Fruit fly (Drosophila melanogaster) whole organism, embryonic: ENCODE results near the gene CG9747.

Experiments used
- Awh ChIP-seq: fragments of 200-800 bp; sonication (Bioruptor generic); IDR thresholded peaks from 2 replicates; pipeline ENCODE4, ENCODE4 v1.3.6; 2022; ENCODE audit warnings: missing biosample characterization, missing genetic modification characterization
- BEAF-32 ChIP-seq: fragments of 200-800 bp; sonication (Bioruptor generic); optimal IDR thresholded peaks from 3 replicates; lab custom pipeline; 2017; ENCODE audit warnings: missing biosample characterization, missing genetic modification characterization, mild to moderate bottlenecking, moderate library complexity, missing genetic modification reagents
- CG1024 ChIP-seq: fragments of 200-800 bp; sonication (Bioruptor generic); IDR thresholded peaks from 2 replicates; pipeline ENCODE4 v1.3.6; 2022; ENCODE audit warnings: missing biosample characterization, missing genetic modification characterization
- CG10654 ChIP-seq: fragments of 200-800 bp; sonication (Bioruptor generic); optimal IDR thresholded peaks from 2 replicates; lab custom pipeline; 2016; ENCODE audit warnings: missing biosample characterization, missing genetic modification characterization
- CG11085 ChIP-seq: fragments of 200-800 bp; sonication (Bioruptor generic); IDR thresholded peaks from 2 replicates; pipeline ENCODE4 v1.3.6; 2022; ENCODE audit warnings: missing biosample characterization, missing genetic modification characterization
- CG11093 ChIP-seq: fragments of 200-800 bp; sonication (Bioruptor generic); IDR thresholded peaks from 3 replicates; pipeline ENCODE4 v1.3.6; 2022; ENCODE audit warnings: missing biosample characterization, missing genetic modification characterization
- CG11247 ChIP-seq: fragments of 200-800 bp; sonication (Bioruptor generic); IDR thresholded peaks from 2 replicates; pipeline ENCODE4 v1.3.6; 2022; ENCODE audit warnings: missing biosample characterization, missing genetic modification characterization
- CG12155 ChIP-seq: fragments of 200-800 bp; sonication (Bioruptor generic); optimal IDR thresholded peaks from 3 replicates; lab custom pipeline; 2016; ENCODE audit warnings: missing biosample characterization, missing genetic modification characterization
- CG12236 ChIP-seq: fragments of 200-800 bp; sonication (Bioruptor generic); optimal IDR thresholded peaks from 2 replicates; lab custom pipeline; 2016; ENCODE audit warnings: missing biosample characterization, missing genetic modification characterization
- CG1233 ChIP-seq: fragments of 200-800 bp; sonication (Bioruptor generic); optimal IDR thresholded peaks from 4 replicates; lab custom pipeline; 2018; ENCODE audit warnings: missing biosample characterization, mild to moderate bottlenecking, missing genetic modification characterization
- CG12391 ChIP-seq: fragments of 200-800 bp; sonication (Bioruptor generic); optimal IDR thresholded peaks from 3 replicates; lab custom pipeline; 2018; ENCODE audit warnings: missing biosample characterization, mild to moderate bottlenecking, missing genetic modification characterization, moderate library complexity
- CG13775 ChIP-seq: fragments of 200-800 bp; sonication (Bioruptor generic); optimal IDR thresholded peaks from 3 replicates; lab custom pipeline; 2017; ENCODE audit warnings: missing biosample characterization, mild to moderate bottlenecking, missing genetic modification characterization
- CG15269 ChIP-seq: fragments of 200-800 bp; sonication (Bioruptor generic); optimal IDR thresholded peaks from 2 replicates; lab custom pipeline; 2018; ENCODE audit warnings: missing biosample characterization, mild to moderate bottlenecking, missing genetic modification characterization, moderate library complexity
- CG17385 ChIP-seq: fragments of 200-800 bp; sonication (Bioruptor generic); optimal IDR thresholded peaks from 3 replicates; lab custom pipeline; 2018; ENCODE audit warnings: missing biosample characterization, mild to moderate bottlenecking, missing genetic modification characterization
- CG17802 ChIP-seq: fragments of 200-800 bp; sonication (Bioruptor generic); optimal IDR thresholded peaks from 2 replicates; lab custom pipeline; 2018; ENCODE audit warnings: missing biosample characterization, mild to moderate bottlenecking, missing genetic modification characterization, moderate library complexity
- CG18011 ChIP-seq: fragments of 200-800 bp; sonication (Bioruptor generic); optimal IDR thresholded peaks from 2 replicates; lab custom pipeline; 2017; ENCODE audit warnings: missing biosample characterization, missing genetic modification characterization, mild to moderate bottlenecking, moderate library complexity, missing genotype
- CG18599 ChIP-seq: fragments of 200-800 bp; sonication (Bioruptor generic); optimal IDR thresholded peaks from 3 replicates; lab custom pipeline; 2017; ENCODE audit warnings: missing biosample characterization, missing genetic modification characterization, mild to moderate bottlenecking, moderate library complexity, missing genetic modification reagents
- CG2889 ChIP-seq: fragments of 200-800 bp; sonication (Bioruptor generic); IDR thresholded peaks from 3 replicates; pipeline ENCODE4 v1.3.6; 2022; ENCODE audit warnings: missing biosample characterization, missing genetic modification characterization
- CG32772 ChIP-seq: fragments of 200-800 bp; sonication (Bioruptor generic); IDR thresholded peaks from 2 replicates; pipeline ENCODE4 v1.3.6; 2022; ENCODE audit warnings: missing biosample characterization, missing genetic modification characterization
- CG4360 ChIP-seq: fragments of 200-800 bp; sonication (Bioruptor generic); IDR thresholded peaks from 2 replicates; pipeline ENCODE4 v1.3.6; 2022; ENCODE audit warnings: missing biosample characterization, missing genetic modification characterization
- CG4854 ChIP-seq: fragments of 200-800 bp; sonication (Bioruptor generic); optimal IDR thresholded peaks from 2 replicates; lab custom pipeline; 2016; ENCODE audit warnings: missing biosample characterization, missing genetic modification characterization, inconsistent platforms
- CG5953 ChIP-seq: fragments of 200-800 bp; sonication (Bioruptor generic); IDR thresholded peaks from 2 replicates; pipeline ENCODE4 v1.3.6; 2022; ENCODE audit warnings: missing biosample characterization, missing genetic modification characterization
- CG7928 ChIP-seq: fragments of 200-800 bp; sonication (Bioruptor generic); optimal IDR thresholded peaks from 2 replicates; lab custom pipeline; 2017; ENCODE audit warnings: missing biosample characterization, mild to moderate bottlenecking, missing genetic modification characterization
- CG7963 ChIP-seq: fragments of 200-800 bp; sonication (Bioruptor generic); IDR thresholded peaks from 3 replicates; pipeline ENCODE4 v1.3.6; 2022; ENCODE audit warnings: missing biosample characterization, missing genetic modification characterization; ENCODE audit not compliant: partially characterized antibody
- CG8388 ChIP-seq: fragments of 200-800 bp; sonication (Bioruptor generic); optimal IDR thresholded peaks from 2 replicates; lab custom pipeline; 2019; ENCODE audit warnings: missing biosample characterization, mild to moderate bottlenecking, missing genetic modification characterization, moderate library complexity
- CTCF ChIP-seq: fragments of 200-800 bp; sonication (Bioruptor generic); optimal IDR thresholded peaks from 2 replicates; lab custom pipeline; 2017; ENCODE audit warnings: missing biosample characterization, mild to moderate bottlenecking, missing genetic modification characterization, moderate library complexity
- Camta ChIP-seq: fragments of 200-800 bp; sonication (Bioruptor generic); optimal IDR thresholded peaks from 2 replicates; lab custom pipeline; 2016; ENCODE audit warnings: missing biosample characterization, missing genetic modification characterization
- D19B ChIP-seq: fragments of 200-800 bp; sonication (Bioruptor generic); optimal IDR thresholded peaks from 2 replicates; lab custom pipeline; 2017; ENCODE audit warnings: missing biosample characterization, mild to moderate bottlenecking, missing genetic modification characterization
- Dp ChIP-seq: fragments of 200-800 bp; sonication (Bioruptor generic); optimal IDR thresholded peaks from 2 replicates; lab custom pipeline; 2018; ENCODE audit warnings: missing biosample characterization, mild to moderate bottlenecking, missing genetic modification characterization, moderate library complexity
- Fer1 ChIP-seq: fragments of 200-800 bp; sonication (Bioruptor generic); optimal IDR thresholded peaks from 2 replicates; lab custom pipeline; 2017; ENCODE audit warnings: missing biosample characterization, mild to moderate bottlenecking, missing genetic modification characterization
- Gug ChIP-seq: fragments of 200-800 bp; sonication (Bioruptor generic); IDR thresholded peaks from 4 replicates; pipeline ENCODE4 v1.3.6; 2022; ENCODE audit warnings: missing biosample characterization, missing genetic modification characterization
- Hmr ChIP-seq: fragments of 200-800 bp; sonication (Bioruptor generic); optimal IDR thresholded peaks from 3 replicates; lab custom pipeline; 2017; ENCODE audit warnings: mild to moderate bottlenecking, missing biosample characterization, missing genetic modification reagents, missing genetic modification characterization
- Hr39 ChIP-seq: fragments of >200 bp; optimal IDR thresholded peaks from 2 replicates; lab custom pipeline; 2017
- Lhr ChIP-seq: fragments of 200-800 bp; sonication (Bioruptor generic); optimal IDR thresholded peaks from 3 replicates; lab custom pipeline; 2017; ENCODE audit warnings: mild to moderate bottlenecking, missing biosample characterization, missing genetic modification reagents, missing genetic modification characterization
- Optix ChIP-seq: fragments of 200-800 bp; sonication (Bioruptor generic); IDR thresholded peaks from 3 replicates; pipeline ENCODE4 v1.3.6; 2022; ENCODE audit warnings: missing biosample characterization, missing genetic modification characterization
- ash1 ChIP-seq: fragments of 200-800 bp; sonication (Bioruptor generic); optimal IDR thresholded peaks from 2 replicates; lab custom pipeline; 2018; ENCODE audit warnings: missing biosample characterization, mild to moderate bottlenecking, missing genetic modification characterization
- ato ChIP-seq: fragments of 200-800 bp; sonication (Bioruptor generic); IDR thresholded peaks from 2 replicates; pipeline ENCODE4 v1.3.6; 2022; ENCODE audit warnings: missing biosample characterization, missing genetic modification characterization; ENCODE audit not compliant: partially characterized antibody
- bowl ChIP-seq: fragments of 200-800 bp; sonication (Bioruptor generic); IDR thresholded peaks from 2 replicates; pipeline ENCODE4 v1.3.6; 2022; ENCODE audit warnings: missing biosample characterization, missing genetic modification characterization
- bsh ChIP-seq, 2 experiments: fragments of 200-800 bp; sonication (Bioruptor generic); optimal IDR thresholded peaks; 2 replicates each; lab custom pipeline; 2017 to 2018; ENCODE audit warnings: mild to moderate bottlenecking in 2 of 2, missing biosample characterization in 2 of 2, missing genetic modification characterization in 2 of 2, moderate library complexity in 1 of 2
- chn ChIP-seq: fragments of 200-800 bp; sonication (Bioruptor generic); optimal IDR thresholded peaks from 2 replicates; lab custom pipeline; 2016; ENCODE audit warnings: missing biosample characterization, missing genetic modification characterization
- dmrt99B ChIP-seq: fragments of 200-800 bp; sonication (Bioruptor generic); optimal IDR thresholded peaks from 2 replicates; lab custom pipeline; 2018; ENCODE audit warnings: missing biosample characterization, mild to moderate bottlenecking, missing genetic modification characterization, moderate library complexity
- dpn ChIP-seq, 2 experiments: fragments of 200-800 bp; sonication (Bioruptor generic); optimal IDR thresholded peaks; 3 replicates each; lab custom pipeline; 2016; ENCODE audit warnings: missing biosample characterization in 2 of 2, missing genetic modification characterization in 2 of 2
- fu2 ChIP-seq: fragments of 200-800 bp; sonication (Bioruptor generic); optimal IDR thresholded peaks from 2 replicates; lab custom pipeline; 2016; ENCODE audit warnings: missing biosample characterization, missing genetic modification characterization
- hth ChIP-seq: fragments of >200 bp; optimal IDR thresholded peaks from 2 replicates; lab custom pipeline; 2017; ENCODE audit warnings: inconsistent platforms
- jigr1 ChIP-seq: fragments of 200-800 bp; sonication (Bioruptor generic); IDR thresholded peaks from 3 replicates; pipeline ENCODE4 v1.3.6; 2022; ENCODE audit warnings: missing biosample characterization, missing genetic modification characterization
- lbe ChIP-seq: fragments of 200-800 bp; sonication (Bioruptor generic); optimal IDR thresholded peaks from 2 replicates; lab custom pipeline; 2016; ENCODE audit warnings: missing biosample characterization, mild to moderate bottlenecking, missing genetic modification characterization
- oc ChIP-seq: fragments of 200-800 bp; sonication (Bioruptor generic); optimal IDR thresholded peaks from 2 replicates; lab custom pipeline; 2018; ENCODE audit warnings: missing biosample characterization, mild to moderate bottlenecking, missing genetic modification characterization, moderate library complexity
- prd ChIP-seq, 3 experiments: fragments of >200 bp in 2 of 3; fragments of 200-800 bp in 1 of 3; sonication (Bioruptor generic) in 1 of 3; optimal IDR thresholded peaks in 2 of 3; IDR thresholded peaks in 1 of 3; 2 replicates in 2 of 3; 3 replicates in 1 of 3; pipeline versions ENCODE4 v1.3.6 to Lab custom; 2017 to 2022; ENCODE audit warnings: missing biosample characterization in 1 of 3, missing genetic modification characterization in 1 of 3
- sob ChIP-seq: fragments of 200-800 bp; sonication (Bioruptor generic); IDR thresholded peaks from 2 replicates; pipeline ENCODE4 v1.3.6; 2022; ENCODE audit warnings: missing biosample characterization, missing genetic modification characterization
- sqz ChIP-seq: fragments of 200-800 bp; sonication (Bioruptor generic); optimal IDR thresholded peaks from 3 replicates; lab custom pipeline; 2018; ENCODE audit warnings: missing biosample characterization, mild to moderate bottlenecking, missing genetic modification characterization
- tgo ChIP-seq: fragments of 200-800 bp; sonication (Bioruptor generic); IDR thresholded peaks from 3 replicates; pipeline ENCODE4 v1.3.6; 2022; ENCODE audit warnings: missing biosample characterization, missing genetic modification characterization
- wek ChIP-seq: fragments of 200-800 bp; sonication (Bioruptor generic); optimal IDR thresholded peaks from 3 replicates; lab custom pipeline; 2018; ENCODE audit warnings: missing biosample characterization, mild to moderate bottlenecking, missing genetic modification characterization, moderate library complexity

CG9747 gene

DNA sequence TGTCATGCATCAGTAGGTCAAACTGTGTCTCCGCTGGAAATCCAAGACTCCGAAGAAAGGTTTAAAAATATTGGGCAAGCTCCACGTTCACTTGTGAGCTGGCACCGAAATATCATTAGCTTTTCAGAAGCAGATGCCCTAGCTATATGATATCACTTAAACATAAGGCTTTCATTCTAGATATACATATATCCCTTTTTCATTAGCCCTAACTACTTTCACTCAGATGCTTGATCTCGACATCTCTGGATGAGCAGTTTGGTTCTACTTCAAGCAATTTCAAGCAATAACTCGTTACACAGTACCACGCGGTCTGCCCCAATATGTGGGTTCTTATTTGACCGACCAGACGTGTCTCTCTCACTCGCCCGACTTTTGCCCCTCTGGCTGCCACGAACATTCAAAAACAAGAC lies 416 bp upstream of the CG9747 start (continued):
- TF ChIP-seq Fer1 (GFP tag; lab: Kevin White, UChicago) (no peak), bowl (no peak), Hr39 (lab: Kevin White, UChicago) (no peak), prd (optimal IDR thresholded peaks at IDR 0.05; lab: Kevin White, UChicago) (no peak), prd (GFP tag; IDR thresholded peaks at IDR 0.05; lab: Robert Waterston, UW) (peak; percentile 6; the same call in 1 of the 3 replicates), CG8388 (GFP tag; lab: Kevin White, UChicago) (peak; percentile 8), CG12391 (tag; lab: Kevin White, UChicago) (peak; percentile 39), ato (GFP tag; lab: Robert Waterston, UW) (no peak), chn (GFP tag; lab: Kevin White, UChicago) (peak; percentile 25), hth (lab: Kevin White, UChicago) (no peak), CG17802 (tag; lab: Kevin White, UChicago) (no peak), Hmr (peak; percentile 36), CG12236 (GFP tag; lab: Kevin White, UChicago) (no peak), tgo (GFP tag; lab: Robert Waterston, UW) (no peak; the same call in 2 of the 3 replicates), bsh (GFP tag; optimal IDR thresholded peaks at IDR 0.05; lab: Kevin White, UChicago) (peak in 1 of 2 experiments; percentile 27), CTCF (GFP tag; lab: Kevin White, UChicago) (no peak), Dp (no peak), Optix (GFP tag; lab: Robert Waterston, UW) (no peak), sob (GFP tag; lab: Robert Waterston, UW) (no peak), sqz (GFP tag; lab: Kevin White, UChicago) (no peak), CG1024 (GFP tag; lab: Robert Waterston, UW) (no peak), Gug (GFP tag; lab: Robert Waterston, UW) (no peak), CG13775 (GFP tag; lab: Kevin White, UChicago) (no peak), CG18599 (GFP tag; lab: Kevin White, UChicago) (no peak), ash1 (GFP tag; lab: Kevin White, UChicago) (no peak), CG15269 (tag; lab: Kevin White, UChicago) (peak; percentile 63), CG1233 (GFP tag; lab: Kevin White, UChicago) (peak; percentile 29), CG4360 (GFP tag; lab: Robert Waterston, UW) (no peak), BEAF-32 (GFP tag; lab: Kevin White, UChicago) (no peak), CG5953 (GFP tag; lab: Robert Waterston, UW) (no peak), CG7928 (GFP tag; lab: Kevin White, UChicago) (no peak), D19B (GFP tag; lab: Kevin White, UChicago) (peak; percentile 84), wek (GFP tag; lab: Kevin White, UChicago) (no peak), Lhr (GFP tag; lab: Kevin White, UChicago) (no peak), dpn (GFP tag; optimal IDR thresholded peaks at IDR 0.05; lab: Kevin White, UChicago) (peak in 1 of 2 experiments; percentile 55), fu2 (GFP tag; lab: Kevin White, UChicago) (peak; percentile 13), Awh (GFP tag; lab: Robert Waterston, UW) (no peak), lbe (GFP tag; lab: Kevin White, UChicago) (no peak), CG7963 (no peak), CG12155 (GFP tag; lab: Kevin White, UChicago) (peak; percentile 15), jigr1 (GFP tag; lab: Robert Waterston, UW) (no peak), Camta (GFP tag; lab: Kevin White, UChicago) (no peak), CG2889 (no peak), CG11093 (GFP tag; lab: Robert Waterston, UW) (no peak), oc (tag; lab: Kevin White, UChicago) (no peak), CG17385 (GFP tag; lab: Kevin White, UChicago) (peak; percentile 51), dmrt99B (tag; lab: Kevin White, UChicago) (peak; percentile 53), CG32772 (GFP tag; lab: Robert Waterston, UW) (no peak), CG11247 (GFP tag; lab: Robert Waterston, UW) (no peak), CG10654 (GFP tag; lab: Kevin White, UChicago) (no peak), CG18011 (GFP tag; lab: Kevin White, UChicago) (no peak), CG11085 (GFP tag; lab: Robert Waterston, UW) (no peak), CG4854 (no peak)
